Fruit fly (Drosophila melanogaster) whole organism, adult: ENCODE measurements around the gene Nup133.

Source experiments
- CG11617 ChIP-seq: fragments of 200-800 bp; sonication (Bioruptor generic); optimal IDR thresholded peaks from 2 replicates; lab custom pipeline; 2017; ENCODE audit warnings: mild to moderate bottlenecking, missing biosample characterization, missing genetic modification reagents, missing genetic modification characterization
- CG12768 ChIP-seq: fragments of 200-800 bp; sonication (Bioruptor generic); optimal IDR thresholded peaks from 2 replicates; lab custom pipeline; 2017; ENCODE audit warnings: missing biosample characterization, missing genetic modification characterization, mild to moderate bottlenecking, moderate library complexity, missing genetic modification reagents
- CG14711 ChIP-seq: fragments of 200-800 bp; sonication (Bioruptor generic); optimal IDR thresholded peaks from 2 replicates; lab custom pipeline; 2018; ENCODE audit warnings: missing biosample characterization, mild to moderate bottlenecking, missing genetic modification characterization, moderate library complexity
- CG1620 ChIP-seq: fragments of 200-800 bp; sonication (Bioruptor generic); optimal IDR thresholded peaks from 2 replicates; lab custom pipeline; 2016; ENCODE audit warnings: missing biosample characterization, missing genetic modification characterization
- CG33017 ChIP-seq: fragments of 200-800 bp; sonication (Bioruptor generic); optimal IDR thresholded peaks from 2 replicates; lab custom pipeline; 2018; ENCODE audit warnings: missing biosample characterization, mild to moderate bottlenecking, missing genetic modification characterization, moderate library complexity
- CG5204 ChIP-seq: fragments of 200-800 bp; sonication (Bioruptor generic); optimal IDR thresholded peaks from 2 replicates; lab custom pipeline; 2016; ENCODE audit warnings: missing biosample characterization, missing genetic modification characterization
- CG7045 ChIP-seq: fragments of 200-800 bp; sonication (Bioruptor generic); optimal IDR thresholded peaks from 2 replicates; lab custom pipeline; 2017; ENCODE audit warnings: missing biosample characterization, mild to moderate bottlenecking, missing genetic modification characterization
- CG7101 ChIP-seq: fragments of 200-800 bp; sonication (Bioruptor generic); optimal IDR thresholded peaks from 2 replicates; lab custom pipeline; 2018; ENCODE audit warnings: missing biosample characterization, mild to moderate bottlenecking, missing genetic modification characterization, moderate library complexity
- Clk ChIP-seq: fragments of 200-800 bp; sonication (Bioruptor generic); optimal IDR thresholded peaks from 2 replicates; lab custom pipeline; 2017; ENCODE audit warnings: missing biosample characterization, missing genetic modification characterization
- Crg-1 ChIP-seq: fragments of 200-800 bp; sonication (Bioruptor generic); optimal IDR thresholded peaks from 2 replicates; lab custom pipeline; 2016; ENCODE audit warnings: missing biosample characterization, missing genetic modification characterization
- Hr96 ChIP-seq: fragments of 200-800 bp; sonication (Bioruptor generic); optimal IDR thresholded peaks from 2 replicates; lab custom pipeline; 2016; ENCODE audit warnings: missing biosample characterization, missing genetic modification characterization
- Mnt ChIP-seq: fragments of 200-800 bp; sonication (Bioruptor generic); optimal IDR thresholded peaks from 2 replicates; lab custom pipeline; 2016; ENCODE audit warnings: missing biosample characterization, mild to moderate bottlenecking, missing genetic modification characterization
- bab1 ChIP-seq: fragments of 200-800 bp; sonication (Bioruptor generic); optimal IDR thresholded peaks from 3 replicates; lab custom pipeline; 2019; ENCODE audit warnings: missing biosample characterization, mild to moderate bottlenecking, missing genetic modification characterization, moderate library complexity
- cic ChIP-seq: fragments of 200-800 bp; sonication (Bioruptor generic); optimal IDR thresholded peaks from 2 replicates; lab custom pipeline; 2017; ENCODE audit warnings: missing biosample characterization, mild to moderate bottlenecking, missing genetic modification characterization, moderate library complexity
- cnc ChIP-seq, 2 experiments: fragments of >200 bp; optimal IDR thresholded peaks; 2 replicates each; lab custom pipeline; 2017
- kay ChIP-seq: fragments of 200-800 bp; sonication (Bioruptor generic); peaks from one replicate; lab custom pipeline; 2016; ENCODE audit warnings: missing biosample characterization, missing genetic modification characterization, borderline replicate concordance
- ovo ChIP-seq: fragments of 200-800 bp; sonication (Bioruptor generic); optimal IDR thresholded peaks from 2 replicates; lab custom pipeline; 2016; ENCODE audit warnings: missing biosample characterization, missing genetic modification characterization
- pad ChIP-seq: fragments of 200-800 bp; sonication (Bioruptor generic); optimal IDR thresholded peaks from 3 replicates; lab custom pipeline; 2017; ENCODE audit warnings: missing biosample characterization, missing genetic modification characterization, mild to moderate bottlenecking, moderate library complexity, missing genetic modification reagents
- tj ChIP-seq: fragments of 200-800 bp; sonication (Bioruptor generic); optimal IDR thresholded peaks from 3 replicates; lab custom pipeline; 2017; ENCODE audit warnings: missing biosample characterization, mild to moderate bottlenecking, missing genetic modification characterization, moderate library complexity
- toe ChIP-seq: fragments of 200-800 bp; sonication (Bioruptor generic); optimal IDR thresholded peaks from 2 replicates; lab custom pipeline; 2016; ENCODE audit warnings: missing biosample characterization, missing genetic modification characterization

Nup133 gene

DNA sequence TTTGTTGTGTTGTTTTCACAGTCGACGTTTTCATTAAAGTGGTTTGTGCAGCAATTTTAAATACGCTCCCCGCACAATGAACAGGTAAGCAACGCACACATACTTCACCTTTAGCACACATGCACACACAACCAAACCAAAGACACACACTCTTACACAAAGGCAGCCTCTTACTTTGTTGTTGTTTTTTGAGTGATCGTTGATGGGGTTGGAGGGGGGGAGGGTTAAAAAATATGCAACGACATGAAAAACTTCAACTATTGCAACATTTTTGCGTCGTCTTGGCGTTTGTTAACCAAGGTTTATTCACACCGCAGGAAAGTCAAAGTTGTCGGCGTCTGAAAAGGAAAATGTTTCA, 22.5 kb upstream of the Nup133 start:
- TF ChIP-seq tj (GFP tag; lab: Kevin White, UChicago) (peak; percentile 95), cic (GFP tag; lab: Kevin White, UChicago) (no peak)

DNA sequence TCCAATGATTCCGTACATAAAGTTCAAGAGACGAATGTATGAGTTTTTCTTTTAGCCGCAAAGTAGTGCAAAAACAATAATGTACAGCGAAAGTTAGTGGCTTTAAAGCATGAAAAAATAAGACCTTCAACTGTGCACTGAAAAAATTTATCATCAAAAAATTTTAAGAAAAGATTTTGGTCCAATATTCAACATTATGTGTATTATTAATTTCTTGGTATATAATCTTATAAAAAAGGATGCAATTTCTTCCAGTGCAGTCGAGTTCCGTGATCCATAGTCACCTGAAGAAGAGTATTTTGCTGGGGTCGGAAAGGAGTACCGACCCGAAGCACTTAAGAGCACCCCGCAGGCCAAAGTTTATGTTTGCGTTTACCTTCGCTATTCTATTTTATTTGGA, 21.8 kb upstream of the Nup133 start:
- TF ChIP-seq CG33017, result no peak
- no peak for TF ChIP-seq CG7101
- TF ChIP-seq cnc (optimal IDR thresholded peaks at IDR 0.05; lab: Kevin White, UChicago), result no peak
- no peak for TF ChIP-seq Mnt

DNA sequence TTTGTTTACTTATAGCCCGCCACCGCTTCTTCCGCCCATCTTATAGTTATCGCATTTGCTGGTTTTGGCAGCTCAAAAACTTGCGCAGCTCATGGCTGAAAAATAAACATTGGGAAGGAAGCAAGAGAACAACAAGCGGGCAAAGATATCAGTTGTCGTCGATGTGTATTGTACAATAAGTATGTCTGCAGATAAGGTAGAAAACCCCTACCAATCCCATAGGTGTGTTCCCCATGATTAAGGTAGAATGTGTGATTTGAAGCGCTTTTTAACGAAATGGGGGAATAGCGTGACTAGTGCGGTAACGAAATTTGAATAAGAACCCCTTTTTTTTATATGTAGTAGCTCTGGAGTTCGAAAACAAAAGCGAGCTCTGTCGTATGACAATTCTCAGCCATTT, 21.3 kb upstream of the Nup133 start:
- TF ChIP-seq cic (GFP tag; lab: Kevin White, UChicago) (peak; percentile 13), pad (GFP tag; lab: Kevin White, UChicago) (no peak), cnc (optimal IDR thresholded peaks at IDR 0.05; lab: Kevin White, UChicago) (no peak), CG12768 (GFP tag; lab: Kevin White, UChicago) (peak; percentile 21)

DNA sequence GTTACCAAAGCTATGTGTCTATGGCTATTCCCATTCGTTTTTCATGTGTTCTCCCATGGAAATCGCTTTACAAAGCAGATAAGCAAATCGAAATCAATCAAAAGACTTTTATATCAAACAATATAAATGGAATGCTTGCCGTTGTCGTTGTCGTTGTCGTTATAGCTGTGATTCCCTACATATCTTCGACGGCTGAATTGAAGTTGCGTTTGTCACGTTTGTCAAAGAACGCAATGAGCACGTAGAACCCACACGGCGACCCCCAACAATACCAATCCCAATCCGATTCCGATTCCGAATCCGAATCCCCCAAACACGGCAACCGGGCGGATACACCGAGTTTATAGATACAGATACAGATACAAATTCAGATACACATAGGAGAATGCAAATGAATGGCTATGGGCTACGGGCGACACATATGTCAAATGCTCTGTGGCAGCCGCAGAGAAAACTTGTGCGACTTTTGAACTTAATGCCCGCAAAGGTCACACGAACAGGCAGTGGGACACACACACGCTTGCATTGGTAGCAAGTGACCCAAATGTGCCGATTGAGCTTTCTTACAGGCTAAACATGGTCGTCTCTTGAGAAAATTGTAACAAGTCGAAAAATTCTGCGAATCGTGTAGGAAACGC, 20.5 kb upstream of the Nup133 start:
- TF ChIP-seq CG11617 (GFP tag; lab: Kevin White, UChicago), result no peak
- no peak for TF ChIP-seq tj (GFP tag; lab: Kevin White, UChicago)
- no peak for TF ChIP-seq Crg-1 (GFP tag; lab: Kevin White, UChicago)
- no peak for TF ChIP-seq CG12768 (GFP tag; lab: Kevin White, UChicago)
- no peak for TF ChIP-seq bab1 (GFP tag; lab: Kevin White, UChicago)
- TF ChIP-seq CG7045, result no peak
- no peak for TF ChIP-seq CG33017

DNA sequence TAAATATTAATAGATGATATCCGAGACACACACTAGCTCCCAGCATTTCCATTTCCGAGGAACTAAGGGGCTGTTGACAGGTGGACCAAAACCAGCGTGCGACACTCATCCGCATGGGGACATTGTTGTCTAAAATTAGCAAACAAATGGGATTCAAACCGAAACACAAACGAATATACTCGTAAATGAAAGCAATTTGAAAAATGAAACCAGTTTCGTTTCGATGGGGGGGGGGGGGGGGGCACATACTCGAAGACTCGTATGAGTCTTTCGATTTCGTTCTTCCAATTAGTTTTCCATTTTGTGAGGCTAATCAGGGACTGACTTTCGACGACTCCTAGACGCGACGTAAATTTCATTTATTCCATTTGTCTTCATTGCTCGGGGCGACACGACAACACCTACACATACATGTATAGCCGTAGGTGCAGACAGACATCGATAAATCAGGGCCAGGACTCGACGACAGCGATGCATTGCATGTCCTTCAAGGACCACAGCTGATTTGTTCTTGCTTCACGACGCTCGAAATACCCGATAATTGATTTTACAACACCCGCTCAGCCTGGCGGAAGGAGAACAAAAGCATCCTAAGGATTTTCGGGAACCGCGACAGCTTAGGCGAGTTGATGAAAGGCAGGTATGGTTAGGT, 17.6 kb upstream of the Nup133 start:
- TF ChIP-seq cnc (optimal IDR thresholded peaks at IDR 0.05; lab: Kevin White, UChicago) (no peak), pad (GFP tag; lab: Kevin White, UChicago) (no peak), CG7045 (no peak), Crg-1 (GFP tag; lab: Kevin White, UChicago) (no peak)

DNA sequence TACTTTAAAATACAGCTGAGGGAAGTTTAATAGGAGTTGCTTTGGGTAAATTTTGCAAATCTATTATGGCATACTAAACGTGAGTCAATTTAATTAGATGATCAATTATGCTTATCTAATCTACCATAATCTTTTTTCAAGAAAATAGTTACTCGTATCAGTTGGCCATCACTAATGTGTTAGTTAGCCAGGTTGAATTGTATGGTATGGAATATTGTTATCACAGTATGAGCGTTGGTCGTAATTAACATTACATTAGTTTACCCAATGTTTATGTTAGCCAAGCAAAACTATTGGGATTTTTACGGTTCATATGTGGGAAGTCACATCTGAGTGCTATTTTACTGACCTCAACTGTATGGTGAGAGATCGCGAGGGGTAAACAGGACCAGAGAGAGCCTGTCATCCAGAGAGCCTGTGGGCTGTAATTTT, 16.9 kb upstream of the Nup133 start:
- TF ChIP-seq CG11617 (GFP tag; lab: Kevin White, UChicago) (no peak), kay (GFP tag; lab: Kevin White, UChicago) (no peak), CG33017 (no peak), bab1 (GFP tag; lab: Kevin White, UChicago) (no peak), cnc (optimal IDR thresholded peaks at IDR 0.05; lab: Kevin White, UChicago) (no peak), CG14711 (tag; lab: Kevin White, UChicago) (no peak), tj (GFP tag; lab: Kevin White, UChicago) (no peak), Clk (GFP tag; lab: Kevin White, UChicago) (no peak)

DNA sequence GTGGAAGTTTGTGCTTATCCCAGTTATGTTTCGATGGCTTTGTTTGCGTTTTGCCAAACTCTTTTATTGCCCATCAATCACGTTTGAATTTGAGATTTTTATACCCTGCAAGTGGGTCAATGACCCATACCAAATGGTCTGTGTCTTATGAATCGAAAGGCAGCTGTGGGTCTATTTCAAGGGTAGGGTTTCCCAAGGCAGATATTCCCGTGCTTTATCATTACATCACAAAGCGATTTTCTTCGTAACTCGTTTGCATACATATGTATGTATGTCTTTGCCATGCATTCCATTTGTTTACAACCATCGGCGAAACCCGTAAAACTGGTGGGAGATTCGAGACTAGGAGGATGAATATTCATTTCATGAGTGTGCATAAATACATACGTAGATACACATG, 15.0 kb upstream of the Nup133 start:
- no peak for TF ChIP-seq CG7045
- no peak for TF ChIP-seq Clk (GFP tag; lab: Kevin White, UChicago)
- no peak for TF ChIP-seq pad (GFP tag; lab: Kevin White, UChicago)
- TF ChIP-seq bab1 (GFP tag; lab: Kevin White, UChicago), result no peak
- no peak for TF ChIP-seq Mnt
- TF ChIP-seq CG33017, result no peak
- TF ChIP-seq cnc (optimal IDR thresholded peaks at IDR 0.05; lab: Kevin White, UChicago), result no peak

DNA sequence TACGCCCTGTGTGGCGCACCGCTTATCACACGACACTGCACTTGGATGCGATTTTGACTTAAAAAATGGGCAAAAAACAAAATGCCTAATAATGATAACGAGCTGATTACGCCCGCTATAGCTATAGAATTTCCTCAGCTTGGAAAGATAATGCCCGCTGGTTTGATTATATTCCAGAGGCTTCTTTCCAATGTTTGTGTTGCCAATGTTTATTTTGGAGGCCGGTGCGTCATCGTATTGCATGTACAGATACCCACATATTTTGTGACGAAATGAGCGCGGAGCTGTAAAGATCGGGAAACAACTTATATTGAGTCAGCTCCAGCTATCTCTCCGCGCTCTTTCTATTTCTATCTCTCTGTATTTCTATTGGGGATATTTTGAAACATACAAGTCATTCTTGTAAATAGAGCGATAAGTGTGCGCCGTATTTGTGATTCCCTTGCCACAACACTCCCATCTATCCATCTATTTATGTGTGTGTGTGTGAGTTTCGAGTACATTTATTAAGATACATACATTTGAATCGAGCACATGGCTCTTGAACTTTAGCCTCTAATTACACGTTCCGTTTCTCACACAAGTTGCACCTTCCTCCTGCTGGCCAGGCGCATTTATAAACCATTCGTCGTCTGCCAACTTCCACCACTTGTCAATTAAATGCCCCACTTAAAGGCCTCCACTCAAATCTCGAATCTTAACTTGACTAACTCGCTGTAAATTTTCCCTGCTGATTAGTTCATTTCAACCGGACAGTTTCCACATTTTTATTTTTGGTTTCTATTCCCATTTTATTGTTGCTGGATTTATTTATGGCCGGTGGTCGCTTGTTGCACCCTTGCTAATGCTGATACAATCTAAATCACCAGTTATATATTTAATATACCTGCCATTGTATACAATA, 6.1 kb upstream of the Nup133 start:
- peak; percentile 95 for TF ChIP-seq kay (GFP tag; lab: Kevin White, UChicago)
- peak; percentile 41 for TF ChIP-seq CG7045
- TF ChIP-seq pad (GFP tag; lab: Kevin White, UChicago), result no peak
- peak; percentile 3 for TF ChIP-seq CG33017
- no peak for TF ChIP-seq CG5204
- peak; percentile 14 for TF ChIP-seq Mnt
- no peak for TF ChIP-seq bab1 (GFP tag; lab: Kevin White, UChicago)
- no peak for TF ChIP-seq ovo (GFP tag; lab: Kevin White, UChicago)
- peak; percentile 23 for TF ChIP-seq CG7101
- peak; percentile 0 for TF ChIP-seq Clk (GFP tag; lab: Kevin White, UChicago)
- TF ChIP-seq CG12768 (GFP tag; lab: Kevin White, UChicago), result peak; percentile 60
- peak; percentile 13 to 91 for TF ChIP-seq cnc (optimal IDR thresholded peaks at IDR 0.05; lab: Kevin White, UChicago)
- TF ChIP-seq cic (GFP tag; lab: Kevin White, UChicago), result peak; percentile 73
- no peak for TF ChIP-seq CG11617 (GFP tag; lab: Kevin White, UChicago)
- no peak for TF ChIP-seq CG14711 (tag; lab: Kevin White, UChicago)
- TF ChIP-seq Crg-1 (GFP tag; lab: Kevin White, UChicago), result no peak
- TF ChIP-seq toe, result no peak
- TF ChIP-seq tj (GFP tag; lab: Kevin White, UChicago), result no peak
- peak; percentile 21 for TF ChIP-seq Hr96
- TF ChIP-seq CG1620, result no peak
